Fruit fly (Drosophila melanogaster) whole organism, embryonic: Measurements from ENCODE around the gene Hph.

ENCODE experiments used
- C15 ChIP-seq: fragments of 200-800 bp; sonication (Bioruptor generic); IDR thresholded peaks from 3 replicates; pipeline ENCODE4 v1.3.6; 2022; ENCODE audit warnings: missing biosample characterization, missing genetic modification characterization
- CG10147 ChIP-seq: fragments of 200-800 bp; sonication (Bioruptor generic); optimal IDR thresholded peaks from 2 replicates; lab custom pipeline; 2019; ENCODE audit warnings: missing biosample characterization, mild to moderate bottlenecking, missing genetic modification characterization, moderate library complexity
- CG12744 ChIP-seq: fragments of 200-800 bp; sonication (Bioruptor generic); optimal IDR thresholded peaks from 2 replicates; lab custom pipeline; 2016; ENCODE audit warnings: missing biosample characterization, missing genetic modification characterization
- CG6683 ChIP-seq: fragments of 200-800 bp; sonication (Bioruptor generic); optimal IDR thresholded peaks from 2 replicates; lab custom pipeline; 2017; ENCODE audit warnings: missing biosample characterization, mild to moderate bottlenecking, missing genetic modification characterization, missing genetic modification reagents
- Doc2 ChIP-seq: fragments of 200-800 bp; sonication (Bioruptor generic); IDR thresholded peaks from 2 replicates; pipeline ENCODE4 v1.3.6; 2022; ENCODE audit warnings: missing biosample characterization, missing genetic modification characterization
- Mes4 ChIP-seq: fragments of 200-800 bp; sonication (Bioruptor generic); optimal IDR thresholded peaks from 2 replicates; lab custom pipeline; 2016; ENCODE audit warnings: missing biosample characterization, missing genetic modification characterization
- chinmo ChIP-seq: fragments of 200-800 bp; sonication (Bioruptor generic); IDR thresholded peaks from 4 replicates; pipeline ENCODE4 v1.3.6; 2022; ENCODE audit warnings: missing biosample characterization, missing genetic modification characterization; ENCODE audit not compliant: partially characterized antibody
- jumu ChIP-seq: fragments of 200-800 bp; sonication (Bioruptor generic); optimal IDR thresholded peaks from 3 replicates; lab custom pipeline; 2016; ENCODE audit warnings: missing biosample characterization, missing genetic modification characterization
- lmd ChIP-seq: fragments of 200-800 bp; sonication (Bioruptor generic); IDR thresholded peaks from 2 replicates; pipeline ENCODE4 v1.3.6; 2022; ENCODE audit warnings: missing biosample characterization, missing genetic modification characterization
- trh ChIP-seq: fragments of 200-800 bp; sonication (Bioruptor generic); optimal IDR thresholded peaks from 2 replicates; lab custom pipeline; 2016; ENCODE audit warnings: missing biosample characterization, missing genetic modification characterization

DNA sequence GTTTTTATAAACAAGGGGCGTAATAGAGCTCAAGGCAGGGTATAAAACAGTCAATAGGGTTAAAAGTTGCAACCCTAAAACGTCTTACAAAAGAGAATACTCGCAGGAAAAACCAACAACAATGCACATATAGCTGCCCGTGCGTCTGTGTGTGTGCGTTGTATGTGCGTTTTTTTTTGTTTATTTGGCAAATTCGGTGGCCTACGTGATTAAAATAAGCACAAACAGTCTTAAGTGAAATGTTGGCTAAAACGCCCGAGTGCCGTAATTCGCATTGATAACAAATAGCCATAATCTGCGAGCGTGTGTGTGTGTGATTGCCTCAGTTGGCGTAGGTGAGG lies 280 bp downstream of the Hph start:
- TF ChIP-seq Mes4 (GFP tag; lab: Kevin White, UChicago) (no peak), trh (GFP tag; lab: Kevin White, UChicago) (no peak), CG10147 (GFP tag; lab: Kevin White, UChicago) (no peak), CG12744 (no peak), Doc2 (no peak), chinmo (GFP tag; lab: Robert Waterston, UW) (no peak), jumu (GFP tag; lab: Kevin White, UChicago) (no peak), lmd (GFP tag; lab: Robert Waterston, UW) (no peak), CG6683 (GFP tag; lab: Kevin White, UChicago) (no peak), C15 (GFP tag; lab: Robert Waterston, UW) (no peak)
